Fruit fly (Drosophila melanogaster) whole organism, embryonic: Measurements from ENCODE around the gene CG31778.

Experiments used
- Ada2b ChIP-seq: fragments of 200-800 bp; sonication (Bioruptor generic); IDR thresholded peaks from 2 replicates; pipeline ENCODE4 v1.3.6; 2022; ENCODE audit warnings: missing biosample characterization, missing genetic modification characterization
- CG11695 ChIP-seq: fragments of 200-800 bp; sonication (Bioruptor generic); IDR thresholded peaks from 3 replicates; pipeline ENCODE4 v1.3.6; 2022; ENCODE audit warnings: missing biosample characterization, missing genetic modification characterization
- CG13775 ChIP-seq: fragments of 200-800 bp; sonication (Bioruptor generic); optimal IDR thresholded peaks from 3 replicates; lab custom pipeline; 2017; ENCODE audit warnings: missing biosample characterization, mild to moderate bottlenecking, missing genetic modification characterization
- CG14014 ChIP-seq: fragments of 200-800 bp; sonication (Bioruptor generic); IDR thresholded peaks from 2 replicates; pipeline ENCODE4 v1.3.6; 2022; ENCODE audit warnings: missing biosample characterization, missing genetic modification characterization
- CG14667 ChIP-seq: fragments of 200-800 bp; sonication (Bioruptor generic); IDR thresholded peaks from 2 replicates; pipeline ENCODE4 v1.3.6; 2022; ENCODE audit warnings: missing biosample characterization, missing genetic modification characterization
- CG16779 ChIP-seq: fragments of 200-800 bp; sonication (Bioruptor generic); IDR thresholded peaks from 2 replicates; pipeline ENCODE4 v1.3.6; 2022; ENCODE audit warnings: missing biosample characterization, missing genetic modification characterization
- CG17912 ChIP-seq: fragments of 200-800 bp; sonication (Bioruptor generic); optimal IDR thresholded peaks from 2 replicates; lab custom pipeline; 2018; ENCODE audit warnings: missing biosample characterization, mild to moderate bottlenecking, missing genetic modification characterization
- CG18011 ChIP-seq: fragments of 200-800 bp; sonication (Bioruptor generic); optimal IDR thresholded peaks from 2 replicates; lab custom pipeline; 2017; ENCODE audit warnings: missing biosample characterization, missing genetic modification characterization, mild to moderate bottlenecking, moderate library complexity, missing genotype
- CG2875 ChIP-seq: fragments of 200-800 bp; sonication (Bioruptor generic); optimal IDR thresholded peaks from 2 replicates; lab custom pipeline; 2017; ENCODE audit warnings: missing biosample characterization, mild to moderate bottlenecking, missing genetic modification characterization, missing genetic modification reagents
- CG3065 ChIP-seq: fragments of 200-800 bp; sonication (Bioruptor generic); optimal IDR thresholded peaks from 2 replicates; lab custom pipeline; 2016; ENCODE audit warnings: missing biosample characterization, missing genetic modification characterization
- CG32532 ChIP-seq: fragments of 200-800 bp; sonication (Bioruptor generic); IDR thresholded peaks from 2 replicates; pipeline ENCODE4 v1.3.6; 2022; ENCODE audit warnings: missing biosample characterization, missing genetic modification characterization
- CG3407 ChIP-seq: fragments of 200-800 bp; sonication (Bioruptor generic); optimal IDR thresholded peaks from 2 replicates; lab custom pipeline; 2018; ENCODE audit warnings: missing biosample characterization, mild to moderate bottlenecking, missing genetic modification characterization
- CG34224 ChIP-seq: fragments of 200-800 bp; sonication (Bioruptor generic); IDR thresholded peaks from 3 replicates; pipeline ENCODE4 v1.3.6; 2022; ENCODE audit warnings: missing biosample characterization, missing genetic modification characterization; ENCODE audit not compliant: partially characterized antibody
- CG4707 ChIP-seq: fragments of 200-800 bp; sonication (Bioruptor generic); optimal IDR thresholded peaks from 2 replicates; lab custom pipeline; 2018; ENCODE audit warnings: missing biosample characterization, mild to moderate bottlenecking, missing genetic modification characterization, moderate library complexity
- CG4820 ChIP-seq: fragments of 200-800 bp; sonication (Bioruptor generic); optimal IDR thresholded peaks from 3 replicates; lab custom pipeline; 2016; ENCODE audit warnings: missing biosample characterization, missing genetic modification characterization
- CG5180 ChIP-seq: fragments of 200-800 bp; sonication (Bioruptor generic); optimal IDR thresholded peaks from 3 replicates; lab custom pipeline; 2017; ENCODE audit warnings: missing biosample characterization, missing genetic modification characterization, mild to moderate bottlenecking, moderate library complexity, missing genetic modification reagents
- CG6765 ChIP-seq: fragments of 200-800 bp; sonication (Bioruptor generic); optimal IDR thresholded peaks from 3 replicates; lab custom pipeline; 2017; ENCODE audit warnings: missing biosample characterization, mild to moderate bottlenecking, missing genetic modification characterization
- CG7786 ChIP-seq: fragments of 200-800 bp; sonication (Bioruptor generic); optimal IDR thresholded peaks from 2 replicates; lab custom pipeline; 2016; ENCODE audit warnings: missing biosample characterization, missing genetic modification characterization
- CG7963 ChIP-seq: fragments of 200-800 bp; sonication (Bioruptor generic); IDR thresholded peaks from 3 replicates; pipeline ENCODE4 v1.3.6; 2022; ENCODE audit warnings: missing biosample characterization, missing genetic modification characterization; ENCODE audit not compliant: partially characterized antibody
- CG8281 ChIP-seq: fragments of 200-800 bp; sonication (Bioruptor generic); optimal IDR thresholded peaks from 2 replicates; lab custom pipeline; 2018; ENCODE audit warnings: missing biosample characterization, mild to moderate bottlenecking, missing genetic modification characterization, moderate library complexity
- CG8388 ChIP-seq: fragments of 200-800 bp; sonication (Bioruptor generic); optimal IDR thresholded peaks from 2 replicates; lab custom pipeline; 2019; ENCODE audit warnings: missing biosample characterization, mild to moderate bottlenecking, missing genetic modification characterization, moderate library complexity
- D ChIP-seq, 2 experiments: fragments of 200-800 bp in 1 of 2; fragments of >200 bp in 1 of 2; sonication (Bioruptor generic) in 1 of 2; optimal IDR thresholded peaks; 2 replicates in 1 of 2; 3 replicates in 1 of 2; lab custom pipeline; 2017; ENCODE audit warnings: mild to moderate bottlenecking in 1 of 2, missing biosample characterization in 1 of 2, missing genetic modification characterization in 1 of 2, missing genetic modification reagents in 1 of 2
- D19B ChIP-seq: fragments of 200-800 bp; sonication (Bioruptor generic); optimal IDR thresholded peaks from 2 replicates; lab custom pipeline; 2017; ENCODE audit warnings: missing biosample characterization, mild to moderate bottlenecking, missing genetic modification characterization
- Dll ChIP-seq: fragments of 200-800 bp; sonication (Bioruptor generic); IDR thresholded peaks from 4 replicates; pipeline ENCODE4 v1.3.6; 2022; ENCODE audit warnings: missing biosample characterization, missing genetic modification characterization; ENCODE audit not compliant: partially characterized antibody
- Doc3 ChIP-seq: fragments of 200-800 bp; sonication (Bioruptor generic); IDR thresholded peaks from 3 replicates; pipeline ENCODE4 v1.3.6; 2022; ENCODE audit warnings: missing biosample characterization, missing genetic modification characterization; ENCODE audit not compliant: partially characterized antibody
- Fer1 ChIP-seq: fragments of 200-800 bp; sonication (Bioruptor generic); optimal IDR thresholded peaks from 2 replicates; lab custom pipeline; 2017; ENCODE audit warnings: missing biosample characterization, mild to moderate bottlenecking, missing genetic modification characterization
- Gsc ChIP-seq: fragments of 200-800 bp; sonication (Bioruptor generic); IDR thresholded peaks from 2 replicates; pipeline ENCODE4 v1.3.6; 2022; ENCODE audit warnings: missing biosample characterization, missing genetic modification characterization
- Jarid2 ChIP-seq: fragments of 200-800 bp; sonication (Bioruptor generic); optimal IDR thresholded peaks from 3 replicates; lab custom pipeline; 2017; ENCODE audit warnings: mild to moderate bottlenecking, missing biosample characterization, missing genetic modification reagents, missing genetic modification characterization
- Med ChIP-seq: fragments of 200-800 bp; sonication (Bioruptor generic); peaks from one replicate; lab custom pipeline; 2016; ENCODE audit warnings: missing biosample characterization, missing genetic modification characterization, mild to moderate bottlenecking, inconsistent platforms, moderate library complexity
- Oli ChIP-seq: fragments of 200-800 bp; sonication (Bioruptor generic); optimal IDR thresholded peaks from 2 replicates; lab custom pipeline; 2018; ENCODE audit warnings: missing biosample characterization, mild to moderate bottlenecking, missing genetic modification characterization, moderate library complexity
- Poxn ChIP-seq: fragments of 200-800 bp; sonication (Bioruptor generic); IDR thresholded peaks from 2 replicates; pipeline ENCODE4 v1.3.6; 2022; ENCODE audit warnings: missing biosample characterization, missing genetic modification characterization
- Ptx1 ChIP-seq: fragments of 200-800 bp; sonication (Bioruptor generic); IDR thresholded peaks from 2 replicates; pipeline ENCODE4 v1.3.6; 2022; ENCODE audit warnings: missing biosample characterization, missing genetic modification characterization
- Rx ChIP-seq: fragments of 200-800 bp; sonication (Bioruptor generic); IDR thresholded peaks from 2 replicates; pipeline ENCODE4 v1.3.6; 2022; ENCODE audit warnings: missing biosample characterization, missing genetic modification characterization
- Six4 ChIP-seq: fragments of 200-800 bp; sonication (Bioruptor generic); optimal IDR thresholded peaks from 2 replicates; lab custom pipeline; 2016; ENCODE audit warnings: missing biosample characterization, missing genetic modification characterization
- ara ChIP-seq: fragments of 200-800 bp; sonication (Bioruptor generic); IDR thresholded peaks from 2 replicates; pipeline ENCODE4 v1.3.6; 2022; ENCODE audit warnings: missing biosample characterization, missing genetic modification characterization
- dan ChIP-seq: fragments of 200-800 bp; sonication (Bioruptor generic); IDR thresholded peaks from 2 replicates; pipeline ENCODE4 v1.3.6; 2022; ENCODE audit warnings: missing biosample characterization, missing genetic modification characterization
- disco-r ChIP-seq: fragments of 200-800 bp; sonication (Bioruptor generic); optimal IDR thresholded peaks from 2 replicates; lab custom pipeline; 2016; ENCODE audit warnings: missing biosample characterization, missing genetic modification characterization
- grn ChIP-seq: fragments of 200-800 bp; sonication (Bioruptor generic); optimal IDR thresholded peaks from 3 replicates; lab custom pipeline; 2017; ENCODE audit warnings: missing biosample characterization, missing genetic modification characterization
- jing ChIP-seq: fragments of 200-800 bp; sonication (Bioruptor generic); optimal IDR thresholded peaks from 2 replicates; lab custom pipeline; 2018; ENCODE audit warnings: missing biosample characterization, mild to moderate bottlenecking, missing genetic modification characterization
- kay ChIP-seq: fragments of 200-800 bp; sonication (Bioruptor generic); optimal IDR thresholded peaks from 2 replicates; lab custom pipeline; 2016; ENCODE audit warnings: missing biosample characterization, missing genetic modification characterization
- knrl ChIP-seq: fragments of 200-800 bp; sonication (Bioruptor generic); IDR thresholded peaks from 3 replicates; pipeline ENCODE4 v1.3.6; 2022; ENCODE audit warnings: missing biosample characterization, missing genetic modification characterization; ENCODE audit not compliant: partially characterized antibody
- lov ChIP-seq, 2 experiments: fragments of 200-800 bp in 1 of 2; fragments of >200 bp in 1 of 2; sonication (Bioruptor generic) in 1 of 2; IDR thresholded peaks in 1 of 2; optimal IDR thresholded peaks in 1 of 2; 2 replicates in 1 of 2; 3 replicates in 1 of 2; pipeline versions ENCODE4 v1.3.6 to Lab custom; 2017 to 2022; ENCODE audit warnings: missing biosample characterization in 1 of 2, missing genetic modification characterization in 1 of 2
- nom ChIP-seq: fragments of 200-800 bp; sonication (Bioruptor generic); optimal IDR thresholded peaks from 2 replicates; lab custom pipeline; 2017; ENCODE audit warnings: missing biosample characterization, missing genetic modification characterization, mild to moderate bottlenecking, moderate library complexity, missing genetic modification reagents
- odd ChIP-seq: fragments of 200-800 bp; sonication (Bioruptor generic); optimal IDR thresholded peaks from 2 replicates; lab custom pipeline; 2017; ENCODE audit warnings: missing biosample characterization, mild to moderate bottlenecking, missing genetic modification characterization
- peb ChIP-seq: fragments of 200-800 bp; sonication (Bioruptor generic); IDR thresholded peaks from 2 replicates; pipeline ENCODE4 v1.3.6; 2022; ENCODE audit warnings: missing biosample characterization, missing genetic modification characterization
- twi ChIP-seq: fragments of 200-800 bp; optimal IDR thresholded peaks from 2 replicates; lab custom pipeline; 2019; ENCODE audit warnings: missing biosample characterization, mild to moderate bottlenecking, missing genetic modification characterization, moderate library complexity
- vfl ChIP-seq: fragments of 200-800 bp; sonication (Bioruptor generic); optimal IDR thresholded peaks from 2 replicates; lab custom pipeline; 2016; ENCODE audit warnings: missing biosample characterization, missing genetic modification characterization
- vvl ChIP-seq: fragments of 200-800 bp; sonication (Bioruptor generic); IDR thresholded peaks from 2 replicates; pipeline ENCODE4 v1.3.6; 2022; ENCODE audit warnings: missing biosample characterization, missing genetic modification characterization
- zfh1 ChIP-seq: fragments of 200-800 bp; sonication (Bioruptor generic); IDR thresholded peaks from 3 replicates; pipeline ENCODE4 v1.3.6; 2022; ENCODE audit warnings: missing biosample characterization, missing genetic modification characterization

CG31778 gene

dm6 chr2L:3703260-3703659 is 2.0 kb downstream of the CG31778 start, which contains the start of gene CG2816 (continued):
- TF ChIP-seq zfh1 (peak; percentile 65; the same call in 2 of the 3 replicates), CG32532 (GFP tag; lab: Robert Waterston, UW) (peak; percentile 70), vfl (GFP tag; lab: Kevin White, UChicago) (peak; percentile 89), peb (GFP tag; lab: Robert Waterston, UW) (no peak), CG13775 (peak; percentile 26), CG14014 (GFP tag; lab: Robert Waterston, UW) (peak; percentile 92), CG5180 (GFP tag; lab: Kevin White, UChicago) (no peak), disco-r (GFP tag; lab: Kevin White, UChicago) (no peak), D (optimal IDR thresholded peaks at IDR 0.05; lab: Kevin White, UChicago) (no peak), D (GFP tag; optimal IDR thresholded peaks at IDR 0.05; lab: Kevin White, UChicago) (no peak), Fer1 (GFP tag; lab: Kevin White, UChicago) (peak; percentile 9), ara (GFP tag; lab: Robert Waterston, UW) (0 out of 2 replicates have a peak, but pooled peaks have one; percentile 27), Poxn (GFP tag; lab: Robert Waterston, UW) (peak; percentile 37; the same call in 1 of the 2 replicates), CG11695 (GFP tag; lab: Robert Waterston, UW) (peak; percentile 55; the same call in 2 of the 3 replicates), CG34224 (GFP tag; lab: Robert Waterston, UW) (no peak), D19B (GFP tag; lab: Kevin White, UChicago) (peak; percentile 27), Six4 (no peak), CG14667 (GFP tag; lab: Robert Waterston, UW) (0 out of 2 replicates have a peak, but pooled peaks have one; percentile 20), grn (GFP tag; lab: Kevin White, UChicago) (no peak), Rx (GFP tag; lab: Robert Waterston, UW) (0 out of 2 replicates have a peak, but pooled peaks have one; percentile 15), kay (GFP tag; lab: Kevin White, UChicago) (peak; percentile 53), nom (GFP tag; lab: Kevin White, UChicago) (no peak), CG18011 (peak; percentile 44), Gsc (GFP tag; lab: Robert Waterston, UW) (no peak), dan (no peak), Jarid2 (no peak), lov (optimal IDR thresholded peaks at IDR 0.05; lab: Kevin White, UChicago) (no peak), lov (GFP tag; IDR thresholded peaks at IDR 0.05; lab: Robert Waterston, UW) (no peak; the same call in 2 of the 3 replicates), Doc3 (GFP tag; lab: Robert Waterston, UW) (no peak), twi (tag; lab: Kevin White, UChicago) (no peak), CG17912 (GFP tag; lab: Kevin White, UChicago) (no peak), CG7786 (GFP tag; lab: Kevin White, UChicago) (peak; percentile 89), CG3065 (GFP tag; lab: Kevin White, UChicago) (no peak), CG3407 (GFP tag; lab: Kevin White, UChicago) (no peak), Ptx1 (GFP tag; lab: Robert Waterston, UW) (peak; percentile 85), CG8388 (GFP tag; lab: Kevin White, UChicago) (no peak), Oli (tag; lab: Kevin White, UChicago) (peak; percentile 42), vvl (GFP tag; lab: Robert Waterston, UW) (peak; percentile 87; the same call in 1 of the 2 replicates), CG7963 (GFP tag; lab: Robert Waterston, UW) (no peak), CG2875 (no peak), Med (peak; percentile 91), Ada2b (GFP tag; lab: Robert Waterston, UW) (peak; percentile 49), CG4707 (no peak), odd (GFP tag; lab: Kevin White, UChicago) (no peak), knrl (GFP tag; lab: Robert Waterston, UW) (no peak), jing (GFP tag; lab: Kevin White, UChicago) (no peak), CG16779 (GFP tag; lab: Robert Waterston, UW) (no peak), CG4820 (no peak), CG6765 (GFP tag; lab: Kevin White, UChicago) (no peak), CG8281 (tag; lab: Kevin White, UChicago) (no peak), Dll (GFP tag; lab: Robert Waterston, UW) (no peak)
